Fruit fly (Drosophila melanogaster): Measurements from ENCODE around the gene Ugt302C1.

- no peak for TF ChIP-seq CTCF (optimal IDR thresholded peaks at IDR 0.05)
- TF ChIP-seq CG8478 (optimal IDR thresholded peaks at IDR 0.05) = no peak
Observed at dm6 chr3R:11195792-11196191, 38.9 kb downstream of the Ugt302C1 start, which contains the start of gene CG18577.
